Fruit fly (Drosophila melanogaster) whole organism, embryonic: ENCODE measurements around the gene CG13126.

ENCODE experiments used
- CG10147 ChIP-seq: fragments of 200-800 bp; sonication (Bioruptor generic); optimal IDR thresholded peaks from 2 replicates; lab custom pipeline; 2019; ENCODE audit warnings: missing biosample characterization, mild to moderate bottlenecking, missing genetic modification characterization, moderate library complexity
- CG10274 ChIP-seq: fragments of 200-800 bp; sonication (Bioruptor generic); optimal IDR thresholded peaks from 3 replicates; lab custom pipeline; 2017; ENCODE audit warnings: missing biosample characterization, mild to moderate bottlenecking, missing genetic modification characterization
- CG11247 ChIP-seq: fragments of 200-800 bp; sonication (Bioruptor generic); IDR thresholded peaks from 2 replicates; pipeline ENCODE4 v1.3.6; 2022; ENCODE audit warnings: missing biosample characterization, missing genetic modification characterization
- CG12219 ChIP-seq: fragments of 200-800 bp; sonication (Bioruptor generic); optimal IDR thresholded peaks from 3 replicates; lab custom pipeline; 2018; ENCODE audit warnings: missing biosample characterization, mild to moderate bottlenecking, missing genetic modification characterization
- CG13296 ChIP-seq: fragments of 200-800 bp; sonication (Bioruptor generic); optimal IDR thresholded peaks from 3 replicates; lab custom pipeline; 2018; ENCODE audit warnings: missing biosample characterization, mild to moderate bottlenecking, missing genetic modification characterization
- CG14050 ChIP-seq: fragments of 200-800 bp; sonication (Bioruptor generic); IDR thresholded peaks from 3 replicates; pipeline ENCODE4 v1.3.6; 2022; ENCODE audit warnings: missing biosample characterization, missing genetic modification characterization
- CG14860 ChIP-seq: fragments of 200-800 bp; sonication (Bioruptor generic); IDR thresholded peaks from 3 replicates; pipeline ENCODE4 v1.3.6; 2022; ENCODE audit warnings: missing biosample characterization, missing genetic modification characterization; ENCODE audit not compliant: partially characterized antibody
- CG16863 ChIP-seq: fragments of 200-800 bp; sonication (Bioruptor generic); optimal IDR thresholded peaks from 3 replicates; lab custom pipeline; 2016; ENCODE audit warnings: missing biosample characterization, missing genetic modification characterization
- CG1792 ChIP-seq: fragments of 200-800 bp; sonication (Bioruptor generic); optimal IDR thresholded peaks from 2 replicates; lab custom pipeline; 2016; ENCODE audit warnings: missing biosample characterization, missing genetic modification characterization
- CG18476 ChIP-seq: fragments of 200-800 bp; sonication (Bioruptor generic); optimal IDR thresholded peaks from 2 replicates; lab custom pipeline; 2016; ENCODE audit warnings: missing biosample characterization, mild to moderate bottlenecking, missing genetic modification characterization
- CG18764 ChIP-seq: fragments of 200-800 bp; sonication (Bioruptor generic); optimal IDR thresholded peaks from 3 replicates; lab custom pipeline; 2016; ENCODE audit warnings: missing biosample characterization, missing genetic modification characterization
- CG2120 ChIP-seq: fragments of 200-800 bp; sonication (Bioruptor generic); optimal IDR thresholded peaks from 3 replicates; lab custom pipeline; 2016; ENCODE audit warnings: missing biosample characterization, missing genetic modification characterization
- CG2712 ChIP-seq: fragments of 200-800 bp; optimal IDR thresholded peaks from 3 replicates; lab custom pipeline; 2019; ENCODE audit warnings: missing biosample characterization, mild to moderate bottlenecking, missing genetic modification characterization, moderate library complexity
- CG3163 ChIP-seq: fragments of 200-800 bp; sonication (Bioruptor generic); optimal IDR thresholded peaks from 3 replicates; lab custom pipeline; 2016; ENCODE audit warnings: missing biosample characterization, missing genetic modification characterization
- CG3281 ChIP-seq: fragments of 200-800 bp; sonication (Bioruptor generic); optimal IDR thresholded peaks from 3 replicates; lab custom pipeline; 2017; ENCODE audit warnings: missing biosample characterization, mild to moderate bottlenecking, missing genetic modification characterization
- CG34376 ChIP-seq: fragments of 200-800 bp; sonication (Bioruptor generic); optimal IDR thresholded peaks from 2 replicates; lab custom pipeline; 2018; ENCODE audit warnings: missing biosample characterization, mild to moderate bottlenecking, missing genetic modification characterization
- CG4820 ChIP-seq: fragments of 200-800 bp; sonication (Bioruptor generic); optimal IDR thresholded peaks from 3 replicates; lab custom pipeline; 2016; ENCODE audit warnings: missing biosample characterization, missing genetic modification characterization
- CG6272 ChIP-seq: fragments of 200-800 bp; sonication (Bioruptor generic); IDR thresholded peaks from 2 replicates; pipeline ENCODE4 v1.3.6; 2022; ENCODE audit warnings: missing biosample characterization, missing genetic modification characterization
- CG8290 ChIP-seq, 3 experiments: fragments of 200-800 bp; sonication (Bioruptor generic); optimal IDR thresholded peaks; 2 replicates each; lab custom pipeline; 2016 to 2019; ENCODE audit warnings: missing biosample characterization in 3 of 3, missing genetic modification characterization in 3 of 3, mild to moderate bottlenecking in 2 of 3, moderate library complexity in 1 of 3
- CG8765 ChIP-seq: fragments of 200-800 bp; sonication (Bioruptor generic); IDR thresholded peaks from 2 replicates; pipeline ENCODE4 v1.3.6; 2022; ENCODE audit warnings: missing biosample characterization, missing genetic modification characterization
- CG9817 ChIP-seq: fragments of 200-800 bp; sonication (Bioruptor generic); optimal IDR thresholded peaks from 2 replicates; lab custom pipeline; 2018; ENCODE audit warnings: missing biosample characterization, mild to moderate bottlenecking, missing genetic modification characterization, moderate library complexity
- CG9876 ChIP-seq: fragments of 200-800 bp; sonication (Bioruptor generic); optimal IDR thresholded peaks from 2 replicates; lab custom pipeline; 2016; ENCODE audit warnings: missing biosample characterization, missing genetic modification characterization
- Dad ChIP-seq: fragments of 200-800 bp; sonication (Bioruptor generic); optimal IDR thresholded peaks from 3 replicates; lab custom pipeline; 2016; ENCODE audit warnings: missing biosample characterization, missing genetic modification characterization
- Fer1 ChIP-seq: fragments of 200-800 bp; sonication (Bioruptor generic); optimal IDR thresholded peaks from 2 replicates; lab custom pipeline; 2017; ENCODE audit warnings: missing biosample characterization, mild to moderate bottlenecking, missing genetic modification characterization
- Med ChIP-seq: fragments of 200-800 bp; sonication (Bioruptor generic); peaks from one replicate; lab custom pipeline; 2016; ENCODE audit warnings: missing biosample characterization, missing genetic modification characterization, mild to moderate bottlenecking, inconsistent platforms, moderate library complexity
- Mrtf ChIP-seq: fragments of 200-800 bp; sonication (Bioruptor generic); IDR thresholded peaks from 3 replicates; pipeline ENCODE4 v1.3.6; 2022; ENCODE audit warnings: missing biosample characterization, missing genetic modification characterization
- Neu2 ChIP-seq: fragments of 200-800 bp; sonication (Bioruptor generic); optimal IDR thresholded peaks from 3 replicates; lab custom pipeline; 2016; ENCODE audit warnings: missing biosample characterization, missing genetic modification characterization, borderline replicate concordance
- Nf-YC ChIP-seq: fragments of 200-800 bp; optimal IDR thresholded peaks from 3 replicates; lab custom pipeline; 2019; ENCODE audit warnings: missing biosample characterization, mild to moderate bottlenecking, missing genetic modification characterization, moderate library complexity
- TFAM ChIP-seq: fragments of 200-800 bp; sonication (Bioruptor generic); optimal IDR thresholded peaks from 2 replicates; lab custom pipeline; 2017; ENCODE audit warnings: missing biosample characterization, missing genetic modification characterization, inconsistent platforms
- Usf ChIP-seq: fragments of 200-800 bp; sonication (Bioruptor generic); optimal IDR thresholded peaks from 2 replicates; lab custom pipeline; 2017; ENCODE audit warnings: missing genotype, missing biosample characterization, missing genetic modification characterization
- Xbp1 ChIP-seq: fragments of 200-800 bp; sonication (Bioruptor generic); optimal IDR thresholded peaks from 3 replicates; lab custom pipeline; 2016; ENCODE audit warnings: missing biosample characterization, mild to moderate bottlenecking, missing genetic modification characterization
- abd-A ChIP-seq: fragments of 200-800 bp; sonication (Bioruptor generic); optimal IDR thresholded peaks from 3 replicates; lab custom pipeline; 2019; ENCODE audit warnings: missing biosample characterization, mild to moderate bottlenecking, missing genetic modification characterization, moderate library complexity
- amos ChIP-seq: fragments of 200-800 bp; sonication (Bioruptor generic); IDR thresholded peaks from 2 replicates; pipeline ENCODE4 v1.3.6; 2022; ENCODE audit warnings: missing biosample characterization, missing genetic modification characterization; ENCODE audit not compliant: partially characterized antibody
- cas ChIP-seq: fragments of 200-800 bp; sonication (Bioruptor generic); IDR thresholded peaks from 2 replicates; pipeline ENCODE4 v1.3.6; 2022; ENCODE audit warnings: missing biosample characterization, missing genetic modification characterization
- ems ChIP-seq: fragments of 200-800 bp; sonication (Bioruptor generic); optimal IDR thresholded peaks from 3 replicates; lab custom pipeline; 2016; ENCODE audit warnings: missing biosample characterization, missing genetic modification characterization
- en ChIP-seq: fragments of 200-800 bp; sonication (Bioruptor generic); optimal IDR thresholded peaks from 2 replicates; lab custom pipeline; 2016; ENCODE audit warnings: missing biosample characterization, missing genetic modification characterization
- fd96Cb ChIP-seq: fragments of 200-800 bp; sonication (Bioruptor generic); optimal IDR thresholded peaks from 2 replicates; lab custom pipeline; 2018; ENCODE audit warnings: missing biosample characterization, mild to moderate bottlenecking, missing genetic modification characterization, moderate library complexity
- gem ChIP-seq: fragments of 200-800 bp; sonication (Bioruptor generic); optimal IDR thresholded peaks from 2 replicates; lab custom pipeline; 2019; ENCODE audit warnings: missing biosample characterization, mild to moderate bottlenecking, missing genetic modification characterization, moderate library complexity
- gt ChIP-seq: fragments of 200-800 bp; sonication (Bioruptor generic); IDR thresholded peaks from 2 replicates; pipeline ENCODE4 v1.3.6; 2022; ENCODE audit warnings: missing biosample characterization, missing genetic modification characterization
- hkb ChIP-seq, 2 experiments: fragments of 200-800 bp in 1 of 2; fragments of >200 bp in 1 of 2; sonication (Bioruptor generic) in 1 of 2; IDR thresholded peaks in 1 of 2; optimal IDR thresholded peaks in 1 of 2; 2 replicates each; pipeline versions ENCODE4 v1.3.6 to Lab custom; 2017 to 2022; ENCODE audit warnings: missing biosample characterization in 1 of 2, missing genetic modification characterization in 1 of 2
- hth ChIP-seq: fragments of >200 bp; optimal IDR thresholded peaks from 2 replicates; lab custom pipeline; 2017; ENCODE audit warnings: inconsistent platforms
- kay ChIP-seq: fragments of 200-800 bp; sonication (Bioruptor generic); optimal IDR thresholded peaks from 2 replicates; lab custom pipeline; 2016; ENCODE audit warnings: missing biosample characterization, missing genetic modification characterization
- ken ChIP-seq: fragments of 200-800 bp; sonication (Bioruptor generic); IDR thresholded peaks from 3 replicates; pipeline ENCODE4 v1.3.6; 2022; ENCODE audit warnings: missing biosample characterization, missing genetic modification characterization
- lola ChIP-seq, 3 experiments: fragments of >200 bp in 2 of 3; fragments of 200-800 bp in 1 of 3; sonication (Bioruptor generic) in 1 of 3; optimal IDR thresholded peaks; 2 replicates each; lab custom pipeline; 2017 to 2019; ENCODE audit warnings: missing biosample characterization in 3 of 3, missing genetic modification characterization in 3 of 3, mild to moderate bottlenecking in 1 of 3, moderate library complexity in 1 of 3
- mld ChIP-seq: fragments of 200-800 bp; sonication (Bioruptor generic); IDR thresholded peaks from 3 replicates; pipeline ENCODE4 v1.3.6; 2022; ENCODE audit warnings: missing biosample characterization, missing genetic modification characterization; ENCODE audit not compliant: partially characterized antibody
- p53 ChIP-seq: fragments of 200-800 bp; sonication (Bioruptor generic); optimal IDR thresholded peaks from 2 replicates; lab custom pipeline; 2016; ENCODE audit warnings: missing biosample characterization, missing genetic modification characterization
- pita ChIP-seq: fragments of 200-800 bp; sonication (Bioruptor generic); optimal IDR thresholded peaks from 2 replicates; lab custom pipeline; 2017; ENCODE audit warnings: missing biosample characterization, mild to moderate bottlenecking, missing genetic modification characterization
- repo ChIP-seq: fragments of 200-800 bp; sonication (Bioruptor generic); optimal IDR thresholded peaks from 2 replicates; lab custom pipeline; 2016; ENCODE audit warnings: missing biosample characterization, missing genetic modification characterization
- sob ChIP-seq: fragments of 200-800 bp; sonication (Bioruptor generic); IDR thresholded peaks from 2 replicates; pipeline ENCODE4 v1.3.6; 2022; ENCODE audit warnings: missing biosample characterization, missing genetic modification characterization
- tin ChIP-seq: fragments of 200-800 bp; sonication (Bioruptor generic); optimal IDR thresholded peaks from 3 replicates; lab custom pipeline; 2016; ENCODE audit warnings: missing biosample characterization, missing genetic modification characterization
- trem ChIP-seq: fragments of 200-800 bp; optimal IDR thresholded peaks from 3 replicates; lab custom pipeline; 2019; ENCODE audit warnings: missing biosample characterization, mild to moderate bottlenecking, missing genetic modification characterization, moderate library complexity

CG13126 gene

DNA sequence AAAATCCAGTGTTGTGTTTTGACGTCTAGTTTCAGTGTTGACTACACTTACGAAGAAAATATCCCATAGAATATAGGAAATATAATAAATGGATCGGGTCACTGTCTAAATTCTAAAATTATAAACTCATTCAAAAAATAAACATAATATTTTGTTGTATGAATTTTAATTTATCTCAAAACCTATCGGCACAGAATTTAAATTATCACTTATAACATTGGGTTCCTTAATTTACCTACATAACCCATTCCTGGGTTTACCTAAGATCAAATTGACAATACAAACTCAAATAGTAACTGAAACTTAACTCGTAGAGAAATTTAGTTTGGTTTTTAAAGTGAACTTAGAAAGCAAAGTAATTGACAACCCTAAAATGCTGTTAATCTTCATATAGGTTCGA, 42.6 kb upstream of the CG13126 start (continued):
- TF ChIP-seq CG10147 (no peak), Xbp1 (no peak), Fer1 (GFP tag; lab: Kevin White, UChicago) (no peak), Nf-YC (no peak), trem (peak; percentile 60), cas (GFP tag; lab: Robert Waterston, UW) (no peak), sob (GFP tag; lab: Robert Waterston, UW) (no peak), Dad (GFP tag; lab: Kevin White, UChicago) (no peak), CG4820 (GFP tag; lab: Kevin White, UChicago) (no peak), CG6272 (GFP tag; lab: Robert Waterston, UW) (no peak), hth (no peak), CG1792 (GFP tag; lab: Kevin White, UChicago) (no peak), CG18476 (no peak), fd96Cb (no peak), kay (GFP tag; lab: Kevin White, UChicago) (no peak), CG3281 (GFP tag; lab: Kevin White, UChicago) (no peak), mld (GFP tag; lab: Robert Waterston, UW) (no peak), TFAM (no peak), CG9817 (tag; lab: Kevin White, UChicago) (no peak), gem (peak; percentile 61), ken (no peak), CG12219 (GFP tag; lab: Kevin White, UChicago) (no peak), CG9876 (no peak), ems (GFP tag; lab: Kevin White, UChicago) (no peak), CG3163 (GFP tag; lab: Kevin White, UChicago) (no peak), Mrtf (GFP tag; lab: Robert Waterston, UW) (no peak), Usf (GFP tag; lab: Kevin White, UChicago) (peak; percentile 0), CG10274 (GFP tag; lab: Kevin White, UChicago) (no peak), CG8290 (GFP tag; optimal IDR thresholded peaks at IDR 0.05; lab: Kevin White, UChicago) (no peak), CG8290 (tag; optimal IDR thresholded peaks at IDR 0.05; lab: Kevin White, UChicago) (peak in 1 of 2 experiments; percentile 68), CG11247 (GFP tag; lab: Robert Waterston, UW) (no peak), tin (GFP tag; lab: Kevin White, UChicago) (no peak), CG16863 (no peak), Med (GFP tag; lab: Kevin White, UChicago) (no peak), amos (no peak), abd-A (tag; lab: Kevin White, UChicago) (no peak), CG2712 (no peak), CG18764 (GFP tag; lab: Kevin White, UChicago) (no peak), hkb (optimal IDR thresholded peaks at IDR 0.05; lab: Kevin White, UChicago) (no peak), hkb (GFP tag; IDR thresholded peaks at IDR 0.05; lab: Robert Waterston, UW) (no peak), lola (GFP tag; optimal IDR thresholded peaks at IDR 0.05; lab: Kevin White, UChicago) (peak in 1 of 3 experiments; percentile 55), p53 (GFP tag; lab: Kevin White, UChicago) (no peak), CG2120 (GFP tag; lab: Kevin White, UChicago) (no peak), gt (GFP tag; lab: Robert Waterston, UW) (no peak), Neu2 (GFP tag; lab: Kevin White, UChicago) (no peak), pita (GFP tag; lab: Kevin White, UChicago) (no peak), CG8765 (GFP tag; lab: Robert Waterston, UW) (no peak), CG13296 (GFP tag; lab: Kevin White, UChicago) (no peak), CG14860 (GFP tag; lab: Robert Waterston, UW) (no peak), repo (GFP tag; lab: Kevin White, UChicago) (no peak), CG34376 (GFP tag; lab: Kevin White, UChicago) (no peak), CG14050 (GFP tag; lab: Robert Waterston, UW) (no peak), en (GFP tag; lab: Kevin White, UChicago) (no peak)
